Fruit fly (Drosophila melanogaster): ENCODE results near the gene CG3982.

CG3982 gene

DNA sequence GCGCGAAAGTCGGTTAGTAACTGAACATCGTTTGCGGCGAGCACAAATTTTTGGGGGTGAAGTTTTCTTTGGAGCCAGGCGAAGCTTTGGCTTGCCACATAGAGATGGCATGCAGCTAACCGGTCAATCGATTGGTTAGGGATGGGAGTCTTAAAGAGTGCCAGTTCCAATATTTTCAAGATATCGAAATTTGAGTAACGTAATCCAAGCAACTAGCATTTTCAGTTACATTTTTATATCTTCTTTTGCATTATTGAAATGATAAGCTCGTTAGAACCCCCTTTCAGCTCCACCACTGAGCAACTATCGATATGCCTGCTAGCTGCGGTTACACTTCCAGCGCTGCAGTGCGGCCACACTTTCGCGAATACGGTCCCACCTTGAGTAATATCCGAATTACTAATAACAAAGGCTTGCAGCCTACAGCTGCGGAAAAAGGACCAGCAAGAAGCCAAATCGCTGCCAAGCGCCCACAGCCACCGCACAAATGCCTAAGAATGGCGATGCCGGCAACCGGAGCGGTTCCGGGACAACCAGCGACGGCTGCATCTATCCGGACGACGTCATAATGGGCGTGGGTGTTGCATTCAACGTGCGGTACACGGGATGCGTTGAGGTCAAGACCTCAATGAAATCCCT, 9.6 kb upstream of the CG3982 start, which contains the start of the genes Atat and Shc (continued):
- TF ChIP-seq CG6813 (GFP tag; optimal IDR thresholded peaks at IDR 0.05) (peak; percentile 96), CG7745 (tag; optimal IDR thresholded peaks at IDR 0.05) (peak; percentile 47), Stat92E (GFP tag; optimal IDR thresholded peaks at IDR 0.05) (peak in 1 of 3 experiments; percentile 90), schlank (tag; optimal IDR thresholded peaks at IDR 0.05) (peak; percentile 98), gsb-n (tag; optimal IDR thresholded peaks at IDR 0.05) (peak; percentile 97), Vsx1 (GFP tag; optimal IDR thresholded peaks at IDR 0.05) (peak; percentile 92), Hr78 (GFP tag; optimal IDR thresholded peaks at IDR 0.05) (peak in 1 of 2 experiments; percentile 81), CG8388 (GFP tag; optimal IDR thresholded peaks at IDR 0.05) (peak; percentile 94), CG14667 (GFP tag; IDR thresholded peaks at IDR 0.05) (peak; percentile 100), CG1233 (GFP tag; optimal IDR thresholded peaks at IDR 0.05) (peak; percentile 98), chinmo (GFP tag; IDR thresholded peaks at IDR 0.05; ENCODE audit: partially characterized antibody) (peak; percentile 53; the same call in 2 of the 4 replicates), lab (GFP tag; optimal IDR thresholded peaks at IDR 0.05) (peak; percentile 99), Fer3 (tag; optimal IDR thresholded peaks at IDR 0.05) (peak; percentile 99), CG7556 (GFP tag; optimal IDR thresholded peaks at IDR 0.05) (peak; percentile 96), danr (GFP tag; IDR thresholded peaks at IDR 0.05) (peak; percentile 99), z (GFP tag; IDR thresholded peaks at IDR 0.05) (peak; percentile 73; the same call in 2 of the 3 replicates), pan (optimal IDR thresholded peaks at IDR 0.05) (no peak), pan (GFP tag; optimal IDR thresholded peaks at IDR 0.05 in 1 of 2, IDR thresholded peaks at IDR 0.05 in 1 of 2) (peak in 1 of 2 experiments; percentile 99), CrebB (tag; optimal IDR thresholded peaks at IDR 0.05) (peak; percentile 97), stwl (tag; optimal IDR thresholded peaks at IDR 0.05) (peak; percentile 48), so (GFP tag; IDR thresholded peaks at IDR 0.05) (peak; percentile 98), NK7.1 (GFP tag; optimal IDR thresholded peaks at IDR 0.05) (peak; percentile 98), CG31388 (GFP tag; optimal IDR thresholded peaks at IDR 0.05) (peak; percentile 98), CG12744 (GFP tag; optimal IDR thresholded peaks at IDR 0.05) (peak; percentile 99), ERR (GFP tag; optimal IDR thresholded peaks at IDR 0.05) (peak; percentile 99), BtbVII (GFP tag; optimal IDR thresholded peaks at IDR 0.05) (peak; percentile 95), CG15514 (GFP tag; optimal IDR thresholded peaks at IDR 0.05) (peak; percentile 96), br (optimal IDR thresholded peaks at IDR 0.05) (no peak), Atf-2 (GFP tag; optimal IDR thresholded peaks at IDR 0.05) (peak; percentile 99), CG14860 (GFP tag; IDR thresholded peaks at IDR 0.05; ENCODE audit: partially characterized antibody) (peak; percentile 91), Oaz (GFP tag; IDR thresholded peaks at IDR 0.05) (peak; percentile 99), Rfx (GFP tag; IDR thresholded peaks at IDR 0.05) (peak; percentile 100), salm (tag; optimal IDR thresholded peaks at IDR 0.05) (peak; percentile 93), YL-1 (GFP tag; optimal IDR thresholded peaks at IDR 0.05) (peak; percentile 98), CG42726 (GFP tag; IDR thresholded peaks at IDR 0.05; ENCODE audit: partially characterized antibody) (0 out of 2 replicates have a peak, but pooled peaks have one; percentile 65), en (GFP tag; optimal IDR thresholded peaks at IDR 0.05) (peak; percentile 98), CG14050 (GFP tag; IDR thresholded peaks at IDR 0.05) (peak; percentile 99), Myb (GFP tag; optimal IDR thresholded peaks at IDR 0.05) (peak; percentile 96), peb (GFP tag; IDR thresholded peaks at IDR 0.05) (peak; percentile 99), row (GFP tag; IDR thresholded peaks at IDR 0.05) (peak; percentile 100), gro (GFP tag; optimal IDR thresholded peaks at IDR 0.05) (peak; percentile 99), yki (optimal IDR thresholded peaks at IDR 0.05) (no peak), mld (GFP tag; IDR thresholded peaks at IDR 0.05; ENCODE audit: partially characterized antibody) (0 out of 3 replicates have a peak, but pooled peaks have one; percentile 33), CG17829 (tag; optimal IDR thresholded peaks at IDR 0.05) (peak; percentile 98), CG10543 (GFP tag; optimal IDR thresholded peaks at IDR 0.05) (peak; percentile 98), CG18599 (GFP tag; optimal IDR thresholded peaks at IDR 0.05) (peak; percentile 99), sna (GFP tag; IDR thresholded peaks at IDR 0.05; ENCODE audit: partially characterized antibody) (peak; percentile 92), CG3163 (GFP tag; optimal IDR thresholded peaks at IDR 0.05) (peak; percentile 96), psq (GFP tag; optimal IDR thresholded peaks at IDR 0.05) (peak; percentile 95)

All from whole organism, embryonic.